Worm (Caenorhabditis elegans) whole organism, L4 larva: Measurements from ENCODE around the gene lec-5.
A peak's percentile ranks its signal among the peaks of the same experiment; 100 is the strongest.

Experiments used
- F49E8.2 ChIP-seq: sonication (generic microtip); optimal IDR thresholded peaks from 2 replicates; lab custom pipeline; 2016; ENCODE audit warnings: missing compliant biosample characterization, mild to moderate bottlenecking, missing genetic modification characterization, borderline replicate concordance
- T20F7.1 ChIP-seq: fragments of 200-800 bp; sonication (Bioruptor generic); optimal IDR thresholded peaks from 2 replicates; lab custom pipeline; 2018; ENCODE audit warnings: mild to moderate bottlenecking, missing genetic modification characterization, missing compliant biosample characterization
- T26A8.4 ChIP-seq: fragments of 200-800 bp; sonication (Bioruptor generic); IDR thresholded peaks from 2 replicates; pipeline ENCODE4 v1.3.6; 2022; ENCODE audit warnings: missing genetic modification characterization, missing compliant biosample characterization
- Y105C5A.15 ChIP-seq: fragments of 200-800 bp; sonication (Bioruptor generic); IDR thresholded peaks from 2 replicates; pipeline ENCODE4 v1.3.6; 2022; ENCODE audit warnings: missing genetic modification characterization, missing compliant biosample characterization
- ceh-20 ChIP-seq: fragments of 200-800 bp; sonication (Bioruptor generic); IDR thresholded peaks from 2 replicates; pipeline ENCODE4 v1.3.6; 2022; ENCODE audit warnings: missing genetic modification reagents, missing genetic modification characterization, missing compliant biosample characterization
- ceh-28 ChIP-seq: fragments of 150-350 bp; optimal IDR thresholded peaks from 2 replicates; lab custom pipeline; 2014; ENCODE audit warnings: missing biosample characterization, missing genetic modification reagents, missing genetic modification characterization
- ces-1 ChIP-seq: fragments of 150-350 bp; sonication (generic microtip); optimal IDR thresholded peaks from 4 replicates; lab custom pipeline; 2014; ENCODE audit warnings: missing biosample characterization, missing genetic modification reagents, missing genetic modification characterization
- cey-2 ChIP-seq: sonication (generic microtip); optimal IDR thresholded peaks from 3 replicates; lab custom pipeline; 2017; ENCODE audit warnings: missing genetic modification characterization, mild to moderate bottlenecking, missing compliant biosample characterization, antibody characterized with exemption, borderline replicate concordance; ENCODE audit not compliant: insufficient read depth
- daf-16 ChIP-seq, 3 experiments: sonication (generic microtip); optimal IDR thresholded peaks; 2 replicates each; lab custom pipeline; 2016 to 2017; ENCODE audit warnings: missing genetic modification characterization in 3 of 3, missing genetic modification reagents in 3 of 3, mild to moderate bottlenecking in 2 of 3, missing compliant biosample characterization in 2 of 3, missing biosample characterization in 1 of 3, moderate library complexity in 1 of 3
- daf-19 ChIP-seq: fragments of 200-800 bp; sonication (Bioruptor generic); conservative IDR thresholded peaks from 2 replicates; pipeline ENCODE4 v1.3.6; 2022; ENCODE audit warnings: missing genetic modification characterization, missing compliant biosample characterization
- dmd-6 ChIP-seq: fragments of 200-800 bp; sonication (Bioruptor generic); IDR thresholded peaks from 2 replicates; pipeline ENCODE4 v1.3.6; 2022; ENCODE audit warnings: missing genetic modification reagents, missing genetic modification characterization, missing compliant biosample characterization
- dve-1 ChIP-seq: sonication (generic microtip); optimal IDR thresholded peaks from 2 replicates; lab custom pipeline; 2017; ENCODE audit warnings: antibody characterized with exemption, mild to moderate bottlenecking, missing genetic modification characterization, missing compliant biosample characterization; ENCODE audit not compliant: insufficient read depth
- egl-43 ChIP-seq: fragments of 200-800 bp; sonication (Bioruptor generic); IDR thresholded peaks from 2 replicates; pipeline ENCODE4 v1.3.6; 2022; ENCODE audit warnings: missing genetic modification reagents, missing genetic modification characterization, missing compliant biosample characterization
- hif-1 ChIP-seq, 2 experiments: sonication (generic microtip); optimal IDR thresholded peaks; 2 replicates each; lab custom pipeline; 2016 to 2017; ENCODE audit warnings: missing compliant biosample characterization in 2 of 2, missing genetic modification characterization in 2 of 2, missing genetic modification reagents in 2 of 2, missing genotype in 2 of 2, mild to moderate bottlenecking in 1 of 2
- hlh-11 ChIP-seq: fragments of 200-800 bp; sonication (Bioruptor generic); optimal IDR thresholded peaks from 2 replicates; lab custom pipeline; 2018; ENCODE audit warnings: mild to moderate bottlenecking, missing genetic modification characterization, missing compliant biosample characterization
- hlh-30 ChIP-seq: sonication (generic microtip); optimal IDR thresholded peaks from 2 replicates; lab custom pipeline; 2017; ENCODE audit warnings: antibody characterized with exemption, mild to moderate bottlenecking, missing genetic modification characterization, missing compliant biosample characterization; ENCODE audit not compliant: insufficient read depth
- lin-38 ChIP-seq: fragments of 200-800 bp; sonication (Bioruptor generic); IDR thresholded peaks from 2 replicates; pipeline ENCODE4 v1.3.6; 2022; ENCODE audit warnings: missing genetic modification reagents, missing genetic modification characterization, missing compliant biosample characterization
- madf-9 ChIP-seq: fragments of 200-800 bp; sonication (Bioruptor generic); conservative IDR thresholded peaks from 2 replicates; pipeline ENCODE4 v1.3.6; 2022; ENCODE audit warnings: missing genetic modification reagents, missing genetic modification characterization, missing compliant biosample characterization
- mdl-1 ChIP-seq, 2 experiments: fragments of 150-350 bp in 1 of 2; sonication (generic microtip) in 1 of 2; optimal IDR thresholded peaks; 2 replicates each; lab custom pipeline; 2014 to 2017; ENCODE audit warnings: missing biosample characterization in 2 of 2, missing genetic modification characterization in 2 of 2
- mdt-29 ChIP-seq: fragments of 200-800 bp; sonication (Bioruptor generic); IDR thresholded peaks from 2 replicates; pipeline ENCODE4 v1.3.6; 2022; ENCODE audit warnings: missing genetic modification reagents, missing genetic modification characterization, missing compliant biosample characterization
- mes-2 ChIP-seq: sonication (generic microtip); optimal IDR thresholded peaks from 2 replicates; lab custom pipeline; 2016; ENCODE audit warnings: missing genotype, mild to moderate bottlenecking, missing genetic modification characterization, missing compliant biosample characterization; ENCODE audit not compliant: poor library complexity, severe bottlenecking
- mxl-2 ChIP-seq: fragments of 200-800 bp; sonication (Bioruptor generic); conservative IDR thresholded peaks from 2 replicates; pipeline ENCODE4 v1.3.6; 2022; ENCODE audit warnings: missing genetic modification reagents, missing genetic modification characterization, missing compliant biosample characterization
- nhr-10 ChIP-seq: fragments of 150-350 bp; optimal IDR thresholded peaks from 2 replicates; lab custom pipeline; 2014; ENCODE audit warnings: missing biosample characterization, missing genetic modification characterization
- nhr-102 ChIP-seq: sonication (generic microtip); optimal IDR thresholded peaks from 2 replicates; lab custom pipeline; 2016; ENCODE audit warnings: mild to moderate bottlenecking, missing genetic modification characterization, moderate library complexity, missing compliant biosample characterization
- nhr-11 ChIP-seq: fragments of 150-350 bp; optimal IDR thresholded peaks from 2 replicates; lab custom pipeline; 2014; ENCODE audit warnings: missing biosample characterization, missing genetic modification characterization
- nhr-111 ChIP-seq: fragments of 200-800 bp; sonication (Bioruptor generic); optimal IDR thresholded peaks from 2 replicates; lab custom pipeline; 2018; ENCODE audit warnings: mild to moderate bottlenecking, missing genetic modification characterization, missing compliant biosample characterization
- nhr-237 ChIP-seq: sonication (generic microtip); optimal IDR thresholded peaks from 2 replicates; lab custom pipeline; 2017; ENCODE audit warnings: missing biosample characterization, missing genetic modification characterization
- nhr-28 ChIP-seq: fragments of 150-350 bp; optimal IDR thresholded peaks from 2 replicates; lab custom pipeline; 2014; ENCODE audit warnings: missing biosample characterization, missing genetic modification characterization
- php-3 ChIP-seq: fragments of 200-800 bp; sonication (Bioruptor generic); IDR thresholded peaks from 2 replicates; pipeline ENCODE4 v1.3.6; 2022; ENCODE audit warnings: missing genetic modification reagents, missing genetic modification characterization, missing compliant biosample characterization
- pqm-1 ChIP-seq: sonication (generic microtip); optimal IDR thresholded peaks from 2 replicates; lab custom pipeline; 2017; ENCODE audit warnings: missing biosample characterization, missing genetic modification characterization
- snpc-1.2 ChIP-seq: fragments of 200-800 bp; sonication (Bioruptor generic); IDR thresholded peaks from 2 replicates; pipeline ENCODE4 v1.3.6; 2022; ENCODE audit warnings: missing genetic modification reagents, missing genetic modification characterization, missing compliant biosample characterization
- snpc-4 ChIP-seq: fragments of 150-350 bp; optimal IDR thresholded peaks from 2 replicates; lab custom pipeline; 2014; ENCODE audit warnings: missing biosample characterization, missing genetic modification characterization
- spr-3 ChIP-seq: fragments of 200-800 bp; sonication (Bioruptor generic); optimal IDR thresholded peaks from 2 replicates; lab custom pipeline; 2018; ENCODE audit warnings: mild to moderate bottlenecking, missing genetic modification characterization, missing compliant biosample characterization
- unc-39 ChIP-seq: sonication (generic microtip); optimal IDR thresholded peaks from 2 replicates; lab custom pipeline; 2017; ENCODE audit warnings: missing biosample characterization, missing genetic modification characterization
- zag-1 ChIP-seq: fragments of 150-350 bp; optimal IDR thresholded peaks from 2 replicates; lab custom pipeline; 2014; ENCODE audit warnings: missing biosample characterization, missing genetic modification characterization
- ztf-11 ChIP-seq: fragments of 150-350 bp; optimal IDR thresholded peaks from 2 replicates; lab custom pipeline; 2014; ENCODE audit warnings: missing biosample characterization, missing genetic modification characterization
- ztf-7 ChIP-seq: fragments of 150-350 bp; optimal IDR thresholded peaks from 2 replicates; lab custom pipeline; 2014; ENCODE audit warnings: missing biosample characterization, missing genetic modification characterization

Gene lec-5

DNA sequence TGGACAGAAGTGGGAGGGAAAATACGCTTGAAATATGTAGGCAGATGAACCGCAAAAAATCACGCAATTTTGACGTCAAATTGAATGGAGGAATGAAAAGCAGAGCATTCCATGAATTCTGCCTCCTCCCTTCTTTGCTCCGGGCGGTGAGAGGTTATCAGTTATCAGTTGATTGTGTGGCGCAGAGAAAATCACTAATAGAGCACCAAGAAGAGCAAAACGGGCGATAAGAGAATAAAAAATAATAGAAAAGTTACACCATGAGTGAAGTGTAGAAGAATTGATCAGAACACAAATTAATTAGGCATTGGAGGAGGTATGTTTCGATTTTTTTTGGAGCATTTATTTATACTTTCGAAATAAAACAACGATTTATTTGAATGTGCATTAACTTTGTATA, 34.3 kb downstream of the lec-5 start (continued):
- TF ChIP-seq snpc-4 (tag; lab: Kevin White, UChicago) (no peak), ztf-11 (tag; lab: Kevin White, UChicago) (no peak), lin-38 (no peak), nhr-111 (GFP tag; lab: Kevin White, UChicago) (no peak), nhr-28 (tag; lab: Kevin White, UChicago) (peak; percentile 90), dve-1 (tag; lab: Kevin White, UChicago) (peak; percentile 28), ceh-28 (tag; lab: Kevin White, UChicago) (no peak), nhr-10 (no peak), spr-3 (no peak)

DNA sequence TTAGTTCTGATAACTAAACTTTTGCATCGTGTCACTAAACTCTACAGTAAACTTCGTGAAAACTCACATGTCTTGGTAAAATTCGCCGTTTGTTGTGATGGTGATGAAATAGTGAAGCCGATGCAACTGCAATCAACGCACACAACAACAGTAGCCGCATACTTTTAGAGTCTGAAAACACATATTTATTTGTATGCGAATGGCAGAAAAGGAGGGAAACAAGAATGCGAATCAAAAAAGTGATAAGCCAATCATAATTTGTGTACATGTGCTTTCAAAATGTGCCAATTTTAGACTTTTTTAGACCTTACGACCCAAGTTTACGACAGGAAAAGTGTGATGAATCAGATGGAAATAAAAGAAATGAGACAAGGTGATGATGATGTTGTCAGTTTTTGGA, 35.6 kb downstream of the lec-5 start, which contains the start of gene K05F1.10:
K05F1.10 (minus strand) TSS at position 171 of the 400 bp plus-strand sequence.
- peak; percentile 38 for TF ChIP-seq hlh-11 (tag; lab: Kevin White, UChicago)
- TF ChIP-seq hlh-30 (tag; lab: Kevin White, UChicago) = peak; percentile 45
- TF ChIP-seq T26A8.4 (GFP tag; lab: Robert Waterston, UW) = no peak
- TF ChIP-seq cey-2 (tag; lab: Kevin White, UChicago) = no peak
- TF ChIP-seq pqm-1 (tag; lab: Kevin White, UChicago) = peak; percentile 19
- TF ChIP-seq php-3 = peak; percentile 46; the same call in 1 of the 2 replicates
- peak; percentile 4 for TF ChIP-seq dve-1 (tag; lab: Kevin White, UChicago)
- TF ChIP-seq dmd-6 (GFP tag; lab: Robert Waterston, UW) = peak; percentile 46
- peak; percentile 23 for TF ChIP-seq nhr-28 (tag; lab: Kevin White, UChicago)
- no peak for TF ChIP-seq daf-16 (GFP tag; optimal IDR thresholded peaks at IDR 0.05; lab: Kevin White, UChicago)
- peak; percentile 88 for TF ChIP-seq daf-16 (tag; optimal IDR thresholded peaks at IDR 0.05; lab: Kevin White, UChicago)
- TF ChIP-seq daf-19 = no peak
- no peak for TF ChIP-seq F49E8.2 (tag; lab: Kevin White, UChicago)
- peak in 1 of 2 experiments; percentile 3 for TF ChIP-seq mdl-1 (tag; optimal IDR thresholded peaks at IDR 0.05; lab: Kevin White, UChicago)
- no peak for TF ChIP-seq ztf-7

DNA sequence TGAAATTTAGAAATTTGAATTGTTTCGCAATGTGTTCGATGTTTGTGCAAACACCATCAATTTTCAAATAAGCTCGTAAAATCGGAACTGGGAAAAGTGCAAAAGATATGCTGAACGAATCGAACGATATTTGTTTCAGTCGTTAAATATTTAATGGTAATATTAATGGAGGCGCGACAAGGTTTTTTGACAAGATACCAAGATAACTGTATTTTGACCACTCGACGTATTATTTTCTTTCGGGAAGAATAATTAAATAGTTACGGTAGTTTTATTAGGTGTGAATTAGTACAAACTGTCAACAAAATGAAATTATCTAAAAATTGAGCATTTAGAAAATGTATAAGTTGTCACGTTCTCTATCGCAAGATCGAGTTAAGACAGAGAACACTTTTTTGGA, 36.6 kb downstream of the lec-5 start:
- TF ChIP-seq hlh-11 (tag; lab: Kevin White, UChicago) (peak; percentile 21), T20F7.1 (GFP tag; lab: Kevin White, UChicago) (peak; percentile 41), dve-1 (tag; lab: Kevin White, UChicago) (peak; percentile 70), hif-1 (tag; optimal IDR thresholded peaks at IDR 0.05; lab: Kevin White, UChicago) (peak in 1 of 2 experiments; percentile 8), ceh-20 (peak; percentile 22; the same call in 1 of the 2 replicates), daf-16 (GFP tag; optimal IDR thresholded peaks at IDR 0.05; lab: Kevin White, UChicago) (no peak), daf-16 (tag; optimal IDR thresholded peaks at IDR 0.05; lab: Kevin White, UChicago) (peak; percentile 72), mdt-29 (GFP tag; lab: Robert Waterston, UW) (no peak), zag-1 (no peak), mes-2 (no peak), ztf-11 (tag; lab: Kevin White, UChicago) (no peak), php-3 (peak; percentile 96), nhr-237 (tag; lab: Kevin White, UChicago) (no peak), pqm-1 (tag; lab: Kevin White, UChicago) (peak; percentile 9)

DNA sequence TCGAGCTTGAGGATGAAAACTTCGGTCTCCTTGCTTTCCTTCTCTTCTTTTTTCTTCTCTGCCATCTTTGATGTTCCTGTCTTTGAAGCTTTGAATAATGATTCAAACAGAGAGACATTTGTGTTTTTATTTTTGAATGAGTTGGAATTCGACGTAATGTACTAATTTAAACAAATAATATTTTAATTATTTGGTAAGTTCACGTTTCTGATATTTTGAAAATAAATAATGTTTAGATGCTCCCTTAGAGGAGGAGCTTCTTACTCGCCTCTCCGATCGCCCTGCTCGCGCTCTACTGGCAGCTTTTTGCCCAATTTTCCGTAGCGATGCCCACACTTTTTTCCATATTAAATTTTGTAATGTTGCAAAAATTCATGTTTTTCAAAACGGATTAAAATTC, 39.8 kb downstream of the lec-5 start, which contains the start of the genes K05F1.9 and K05F1.1:
K05F1.9 (minus strand) TSS at position 101 of the 400 bp plus-strand sequence.
K05F1.1 (plus strand) TSS at position 308 of the 400 bp plus-strand sequence.
- no peak for TF ChIP-seq egl-43
- TF ChIP-seq nhr-11 (tag; lab: Kevin White, UChicago) = no peak
- TF ChIP-seq cey-2 (tag; lab: Kevin White, UChicago) = no peak
- no peak for TF ChIP-seq Y105C5A.15
- TF ChIP-seq nhr-102 = no peak
- no peak for TF ChIP-seq ces-1
- no peak for TF ChIP-seq ztf-11 (tag; lab: Kevin White, UChicago)
- TF ChIP-seq unc-39 (tag; lab: Kevin White, UChicago) = no peak
- TF ChIP-seq madf-9 = no peak
- no peak for TF ChIP-seq ceh-28 (tag; lab: Kevin White, UChicago)
- no peak for TF ChIP-seq mxl-2 (GFP tag; lab: Robert Waterston, UW)
- no peak for TF ChIP-seq snpc-1.2 (GFP tag; lab: Robert Waterston, UW)
